Fruit fly (Drosophila melanogaster): ENCODE measurements around the gene RpL17.

RpL17 gene

DNA sequence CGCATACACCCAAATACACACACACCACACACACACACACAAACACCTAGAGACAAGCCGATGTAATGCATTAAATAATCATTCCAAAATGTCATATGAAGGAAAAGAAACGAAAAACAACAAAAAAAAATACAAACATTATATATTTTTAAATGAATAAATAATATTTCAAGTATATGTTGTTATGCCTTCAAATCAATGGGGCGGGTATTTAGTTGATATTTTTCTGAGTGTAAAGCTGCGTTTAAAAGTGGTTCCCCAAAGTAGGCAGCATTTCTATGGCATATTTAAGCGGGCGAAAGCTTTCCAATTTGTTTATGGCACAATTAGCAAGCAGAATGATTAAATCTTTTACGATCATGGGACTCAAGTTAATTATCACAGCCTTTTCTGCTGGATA is 24.8 kb downstream of the RpL17 start (continued):
- TF ChIP-seq sc (optimal IDR thresholded peaks at IDR 0.05) (no peak), sc (GFP tag; optimal IDR thresholded peaks at IDR 0.05) (no peak), sug (tag; optimal IDR thresholded peaks at IDR 0.05) (no peak), CG7271 (tag; optimal IDR thresholded peaks at IDR 0.05) (no peak), stc (GFP tag; IDR thresholded peaks at IDR 0.05) (no peak), CG2129 (GFP tag; IDR thresholded peaks at IDR 0.05; ENCODE audit: partially characterized antibody) (no peak), CG9797 (GFP tag; optimal IDR thresholded peaks at IDR 0.05) (no peak), CG6654 (GFP tag; optimal IDR thresholded peaks at IDR 0.05) (no peak), wor (GFP tag; IDR thresholded peaks at IDR 0.05) (no peak), ham (GFP tag; IDR thresholded peaks at IDR 0.05) (no peak), CG14441 (GFP tag; IDR thresholded peaks at IDR 0.05) (peak; percentile 48; the same call in 1 of the 2 replicates), run (tag; optimal IDR thresholded peaks at IDR 0.05) (no peak), CG8089 (GFP tag; optimal IDR thresholded peaks at IDR 0.05) (no peak), luna (GFP tag; optimal IDR thresholded peaks at IDR 0.05) (no peak), CG15601 (tag; optimal IDR thresholded peaks at IDR 0.05) (no peak), Ada2b (GFP tag; IDR thresholded peaks at IDR 0.05) (no peak), HmgD (GFP tag; optimal IDR thresholded peaks at IDR 0.05) (no peak), CG4617 (GFP tag; optimal IDR thresholded peaks at IDR 0.05; ENCODE audit: borderline replicate concordance) (no peak), CG9215 (GFP tag; IDR thresholded peaks at IDR 0.05) (no peak), Neu2 (GFP tag; optimal IDR thresholded peaks at IDR 0.05; ENCODE audit: borderline replicate concordance) (no peak), GATAe (GFP tag; conservative IDR thresholded peaks at IDR 0.05) (no peak), oc (tag; optimal IDR thresholded peaks at IDR 0.05) (no peak), exex (tag; optimal IDR thresholded peaks at IDR 0.05) (peak; percentile 38), Nf-YA (GFP tag; IDR thresholded peaks at IDR 0.05) (no peak), CG13424 (tag; optimal IDR thresholded peaks at IDR 0.05) (no peak), CG32767 (GFP tag; IDR thresholded peaks at IDR 0.05) (no peak), Hmx (GFP tag; optimal IDR thresholded peaks at IDR 0.05) (no peak), chif (GFP tag; optimal IDR thresholded peaks at IDR 0.05) (no peak), Hr78 (GFP tag; optimal IDR thresholded peaks at IDR 0.05) (no peak), CG1602 (GFP tag; optimal IDR thresholded peaks at IDR 0.05) (no peak), CG15073 (GFP tag; optimal IDR thresholded peaks at IDR 0.05) (no peak), Dip3 (GFP tag; optimal IDR thresholded peaks at IDR 0.05) (no peak), CG30431 (GFP tag; optimal IDR thresholded peaks at IDR 0.05) (no peak), dmrt11E (tag; optimal IDR thresholded peaks at IDR 0.05) (no peak), PHDP (tag; optimal IDR thresholded peaks at IDR 0.05) (peak; percentile 15), Dfd (GFP tag; optimal IDR thresholded peaks at IDR 0.05) (no peak), CG12071 (GFP tag; optimal IDR thresholded peaks at IDR 0.05) (no peak), nerfin-2 (GFP tag; IDR thresholded peaks at IDR 0.05; ENCODE audit: partially characterized antibody) (no peak), CG6175 (GFP tag; IDR thresholded peaks at IDR 0.05) (no peak), CG31388 (GFP tag; optimal IDR thresholded peaks at IDR 0.05) (no peak), dysf (GFP tag; IDR thresholded peaks at IDR 0.05) (no peak), Nf-YB (GFP tag; optimal IDR thresholded peaks at IDR 0.05) (no peak), CG10462 (GFP tag; optimal IDR thresholded peaks at IDR 0.05) (no peak), hbn (GFP tag; IDR thresholded peaks at IDR 0.05; ENCODE audit: partially characterized antibody) (no peak), lilli (GFP tag; optimal IDR thresholded peaks at IDR 0.05) (no peak), CG13287 (GFP tag; IDR thresholded peaks at IDR 0.05; ENCODE audit: partially characterized antibody) (no peak), YL-1 (GFP tag; optimal IDR thresholded peaks at IDR 0.05) (no peak), CG14667 (GFP tag; IDR thresholded peaks at IDR 0.05) (no peak), sqz (GFP tag; optimal IDR thresholded peaks at IDR 0.05) (no peak), CG10267 (tag; optimal IDR thresholded peaks at IDR 0.05) (peak; percentile 9), Ets97D (GFP tag; optimal IDR thresholded peaks at IDR 0.05) (no peak), CG30020 (tag; optimal IDR thresholded peaks at IDR 0.05) (no peak)

All from whole organism, embryonic.